Fruit fly (Drosophila melanogaster) whole organism, embryonic: ENCODE data around the gene CG14017.

Source experiments
- B-H1 ChIP-seq: fragments of 200-800 bp; sonication (Bioruptor generic); IDR thresholded peaks from 3 replicates; pipeline ENCODE4 v1.3.6; 2022; ENCODE audit warnings: missing biosample characterization, missing genetic modification characterization
- B-H2 ChIP-seq: fragments of 200-800 bp; sonication (Bioruptor generic); optimal IDR thresholded peaks from 2 replicates; lab custom pipeline; 2018; ENCODE audit warnings: missing biosample characterization, mild to moderate bottlenecking, missing genetic modification characterization
- CG11247 ChIP-seq: fragments of 200-800 bp; sonication (Bioruptor generic); IDR thresholded peaks from 2 replicates; pipeline ENCODE4 v1.3.6; 2022; ENCODE audit warnings: missing biosample characterization, missing genetic modification characterization
- CG12219 ChIP-seq: fragments of 200-800 bp; sonication (Bioruptor generic); optimal IDR thresholded peaks from 3 replicates; lab custom pipeline; 2018; ENCODE audit warnings: missing biosample characterization, mild to moderate bottlenecking, missing genetic modification characterization
- CG12769 ChIP-seq: fragments of 200-800 bp; sonication (Bioruptor generic); optimal IDR thresholded peaks from 2 replicates; lab custom pipeline; 2019; ENCODE audit warnings: missing biosample characterization, mild to moderate bottlenecking, missing genetic modification characterization, moderate library complexity
- CG13424 ChIP-seq: fragments of 200-800 bp; sonication (Bioruptor generic); optimal IDR thresholded peaks from 2 replicates; lab custom pipeline; 2019; ENCODE audit warnings: missing biosample characterization, mild to moderate bottlenecking, missing genetic modification characterization, moderate library complexity
- CG14014 ChIP-seq: fragments of 200-800 bp; sonication (Bioruptor generic); IDR thresholded peaks from 2 replicates; pipeline ENCODE4 v1.3.6; 2022; ENCODE audit warnings: missing biosample characterization, missing genetic modification characterization
- CG1529 ChIP-seq: fragments of 200-800 bp; sonication (Bioruptor generic); optimal IDR thresholded peaks from 3 replicates; lab custom pipeline; 2018; ENCODE audit warnings: missing biosample characterization, missing genetic modification characterization
- CG15479 ChIP-seq: fragments of 200-800 bp; sonication (Bioruptor generic); optimal IDR thresholded peaks from 3 replicates; lab custom pipeline; 2019; ENCODE audit warnings: missing biosample characterization, mild to moderate bottlenecking, missing genetic modification characterization, moderate library complexity
- CG15514 ChIP-seq: fragments of 200-800 bp; sonication (Bioruptor generic); optimal IDR thresholded peaks from 3 replicates; lab custom pipeline; 2017; ENCODE audit warnings: missing biosample characterization, missing genetic modification characterization, mild to moderate bottlenecking, moderate library complexity, missing genetic modification reagents
- CG1602 ChIP-seq: fragments of 200-800 bp; sonication (Bioruptor generic); optimal IDR thresholded peaks from 3 replicates; lab custom pipeline; 2016; ENCODE audit warnings: missing biosample characterization, missing genetic modification characterization
- CG16863 ChIP-seq: fragments of 200-800 bp; sonication (Bioruptor generic); optimal IDR thresholded peaks from 3 replicates; lab custom pipeline; 2016; ENCODE audit warnings: missing biosample characterization, missing genetic modification characterization
- CG17802 ChIP-seq: fragments of 200-800 bp; sonication (Bioruptor generic); optimal IDR thresholded peaks from 2 replicates; lab custom pipeline; 2018; ENCODE audit warnings: missing biosample characterization, mild to moderate bottlenecking, missing genetic modification characterization, moderate library complexity
- CG17829 ChIP-seq: fragments of 200-800 bp; optimal IDR thresholded peaks from 2 replicates; lab custom pipeline; 2019; ENCODE audit warnings: missing biosample characterization, mild to moderate bottlenecking, missing genetic modification characterization, moderate library complexity
- CG30020 ChIP-seq: fragments of 200-800 bp; optimal IDR thresholded peaks from 2 replicates; lab custom pipeline; 2019; ENCODE audit warnings: missing biosample characterization, mild to moderate bottlenecking, missing genetic modification characterization, moderate library complexity
- CG3407 ChIP-seq: fragments of 200-800 bp; sonication (Bioruptor generic); optimal IDR thresholded peaks from 2 replicates; lab custom pipeline; 2018; ENCODE audit warnings: missing biosample characterization, mild to moderate bottlenecking, missing genetic modification characterization
- CG3838 ChIP-seq: fragments of 200-800 bp; sonication (Bioruptor generic); optimal IDR thresholded peaks from 3 replicates; lab custom pipeline; 2016; ENCODE audit warnings: missing biosample characterization, missing genetic modification characterization
- CG6654 ChIP-seq: fragments of 200-800 bp; sonication (Bioruptor generic); optimal IDR thresholded peaks from 2 replicates; lab custom pipeline; 2017; ENCODE audit warnings: missing biosample characterization, mild to moderate bottlenecking, missing genetic modification characterization
- CG6765 ChIP-seq: fragments of 200-800 bp; sonication (Bioruptor generic); optimal IDR thresholded peaks from 3 replicates; lab custom pipeline; 2017; ENCODE audit warnings: missing biosample characterization, mild to moderate bottlenecking, missing genetic modification characterization
- CG6854 ChIP-seq: fragments of 200-800 bp; sonication (Bioruptor generic); optimal IDR thresholded peaks from 3 replicates; lab custom pipeline; 2017; ENCODE audit warnings: missing biosample characterization, mild to moderate bottlenecking, missing genetic modification characterization
- CG8089 ChIP-seq: fragments of 200-800 bp; sonication (Bioruptor generic); optimal IDR thresholded peaks from 3 replicates; lab custom pipeline; 2016; ENCODE audit warnings: missing biosample characterization, missing genetic modification characterization
- Dad ChIP-seq: fragments of 200-800 bp; sonication (Bioruptor generic); optimal IDR thresholded peaks from 3 replicates; lab custom pipeline; 2016; ENCODE audit warnings: missing biosample characterization, missing genetic modification characterization
- Dfd ChIP-seq, 2 experiments: fragments of >200 bp; optimal IDR thresholded peaks; 2 replicates each; lab custom pipeline; 2017; ENCODE audit warnings: missing biosample characterization in 2 of 2, missing genetic modification characterization in 2 of 2
- Dip3 ChIP-seq: fragments of 200-800 bp; sonication (Bioruptor generic); optimal IDR thresholded peaks from 3 replicates; lab custom pipeline; 2016; ENCODE audit warnings: missing biosample characterization, missing genetic modification characterization
- Drgx ChIP-seq: fragments of 200-800 bp; sonication (Bioruptor generic); IDR thresholded peaks from 2 replicates; pipeline ENCODE4 v1.3.6; 2022; ENCODE audit warnings: missing biosample characterization, missing genetic modification characterization
- HLH4C ChIP-seq: fragments of 200-800 bp; sonication (Bioruptor generic); IDR thresholded peaks from 3 replicates; pipeline ENCODE4 v1.3.6; 2022; ENCODE audit warnings: missing biosample characterization, missing genetic modification characterization; ENCODE audit not compliant: partially characterized antibody
- Nf-YC ChIP-seq: fragments of 200-800 bp; optimal IDR thresholded peaks from 3 replicates; lab custom pipeline; 2019; ENCODE audit warnings: missing biosample characterization, mild to moderate bottlenecking, missing genetic modification characterization, moderate library complexity
- Oli ChIP-seq: fragments of 200-800 bp; sonication (Bioruptor generic); optimal IDR thresholded peaks from 2 replicates; lab custom pipeline; 2018; ENCODE audit warnings: missing biosample characterization, mild to moderate bottlenecking, missing genetic modification characterization, moderate library complexity
- Scr ChIP-seq: fragments of 200-800 bp; sonication (Bioruptor generic); IDR thresholded peaks from 2 replicates; pipeline ENCODE4 v1.3.6; 2022; ENCODE audit warnings: missing biosample characterization, missing genetic modification characterization; ENCODE audit not compliant: partially characterized antibody
- YL-1 ChIP-seq: fragments of 200-800 bp; sonication (Bioruptor generic); optimal IDR thresholded peaks from 3 replicates; lab custom pipeline; 2017; ENCODE audit warnings: missing biosample characterization, mild to moderate bottlenecking, missing genetic modification characterization
- bigmax ChIP-seq: fragments of 200-800 bp; sonication (Bioruptor generic); optimal IDR thresholded peaks from 2 replicates; lab custom pipeline; 2018; ENCODE audit warnings: missing biosample characterization, mild to moderate bottlenecking, missing genetic modification characterization
- cg ChIP-seq: fragments of 200-800 bp; sonication (Bioruptor generic); optimal IDR thresholded peaks from 3 replicates; lab custom pipeline; 2019; ENCODE audit warnings: missing biosample characterization, mild to moderate bottlenecking, missing genetic modification characterization, moderate library complexity
- crc ChIP-seq: fragments of 200-800 bp; sonication (Bioruptor generic); optimal IDR thresholded peaks from 2 replicates; lab custom pipeline; 2016; ENCODE audit warnings: missing biosample characterization, missing genetic modification characterization
- dpn ChIP-seq, 2 experiments: fragments of 200-800 bp; sonication (Bioruptor generic); optimal IDR thresholded peaks; 3 replicates each; lab custom pipeline; 2016; ENCODE audit warnings: missing biosample characterization in 2 of 2, missing genetic modification characterization in 2 of 2
- emc ChIP-seq: fragments of 200-800 bp; sonication (Bioruptor generic); optimal IDR thresholded peaks from 2 replicates; lab custom pipeline; 2016; ENCODE audit warnings: missing biosample characterization, missing genetic modification characterization
- eve ChIP-seq, 2 experiments: fragments of >200 bp; optimal IDR thresholded peaks; 2 replicates each; lab custom pipeline; 2017; ENCODE audit warnings: missing biosample characterization in 2 of 2, missing genetic modification characterization in 2 of 2
- gcm2 ChIP-seq: fragments of 200-800 bp; sonication (Bioruptor generic); optimal IDR thresholded peaks from 2 replicates; lab custom pipeline; 2016; ENCODE audit warnings: missing biosample characterization, missing genetic modification characterization
- grn ChIP-seq: fragments of 200-800 bp; sonication (Bioruptor generic); optimal IDR thresholded peaks from 3 replicates; lab custom pipeline; 2017; ENCODE audit warnings: missing biosample characterization, missing genetic modification characterization
- gsb-n ChIP-seq: fragments of 200-800 bp; sonication (Bioruptor generic); optimal IDR thresholded peaks from 3 replicates; lab custom pipeline; 2018; ENCODE audit warnings: missing biosample characterization, mild to moderate bottlenecking, missing genetic modification characterization
- inv ChIP-seq: fragments of 200-800 bp; sonication (Bioruptor generic); IDR thresholded peaks from 2 replicates; pipeline ENCODE4 v1.3.6; 2022; ENCODE audit warnings: missing biosample characterization, missing genetic modification characterization; ENCODE audit not compliant: partially characterized antibody
- kni ChIP-seq: fragments of 200-800 bp; sonication (Bioruptor generic); optimal IDR thresholded peaks from 3 replicates; lab custom pipeline; 2017; ENCODE audit warnings: mild to moderate bottlenecking, missing biosample characterization, missing genetic modification reagents, missing genetic modification characterization
- lov ChIP-seq, 2 experiments: fragments of 200-800 bp in 1 of 2; fragments of >200 bp in 1 of 2; sonication (Bioruptor generic) in 1 of 2; IDR thresholded peaks in 1 of 2; optimal IDR thresholded peaks in 1 of 2; 2 replicates in 1 of 2; 3 replicates in 1 of 2; pipeline versions ENCODE4 v1.3.6 to Lab custom; 2017 to 2022; ENCODE audit warnings: missing biosample characterization in 1 of 2, missing genetic modification characterization in 1 of 2
- pnt ChIP-seq: fragments of 200-800 bp; sonication (Bioruptor generic); optimal IDR thresholded peaks from 3 replicates; lab custom pipeline; 2016; ENCODE audit warnings: missing biosample characterization, missing genetic modification characterization
- pros ChIP-seq: fragments of 200-800 bp; sonication (Bioruptor generic); optimal IDR thresholded peaks from 3 replicates; lab custom pipeline; 2019; ENCODE audit warnings: missing biosample characterization, mild to moderate bottlenecking, missing genetic modification characterization, moderate library complexity
- sens-2 ChIP-seq: fragments of 200-800 bp; sonication (Bioruptor generic); IDR thresholded peaks from 2 replicates; pipeline ENCODE4 v1.3.6; 2022; ENCODE audit warnings: missing biosample characterization, missing genetic modification characterization
- seq ChIP-seq: fragments of 200-800 bp; sonication (Bioruptor generic); IDR thresholded peaks from 2 replicates; pipeline ENCODE4 v1.3.6; 2022; ENCODE audit warnings: missing biosample characterization, missing genetic modification characterization
- slbo ChIP-seq: fragments of 200-800 bp; sonication (Bioruptor generic); IDR thresholded peaks from 2 replicates; pipeline ENCODE4 v1.3.6; 2022; ENCODE audit warnings: missing biosample characterization, missing genetic modification characterization
- sqz ChIP-seq: fragments of 200-800 bp; sonication (Bioruptor generic); optimal IDR thresholded peaks from 3 replicates; lab custom pipeline; 2018; ENCODE audit warnings: missing biosample characterization, mild to moderate bottlenecking, missing genetic modification characterization
- tap ChIP-seq: fragments of 200-800 bp; optimal IDR thresholded peaks from 3 replicates; lab custom pipeline; 2019; ENCODE audit warnings: missing biosample characterization, mild to moderate bottlenecking, missing genetic modification characterization, moderate library complexity
- yki ChIP-seq: fragments of >200 bp; optimal IDR thresholded peaks from 3 replicates; lab custom pipeline; 2018
- zen2 ChIP-seq: fragments of 200-800 bp; sonication (Bioruptor generic); IDR thresholded peaks from 3 replicates; pipeline ENCODE4 v1.3.6; 2022; ENCODE audit warnings: missing biosample characterization, missing genetic modification characterization; ENCODE audit not compliant: partially characterized antibody

CG14017 gene

DNA sequence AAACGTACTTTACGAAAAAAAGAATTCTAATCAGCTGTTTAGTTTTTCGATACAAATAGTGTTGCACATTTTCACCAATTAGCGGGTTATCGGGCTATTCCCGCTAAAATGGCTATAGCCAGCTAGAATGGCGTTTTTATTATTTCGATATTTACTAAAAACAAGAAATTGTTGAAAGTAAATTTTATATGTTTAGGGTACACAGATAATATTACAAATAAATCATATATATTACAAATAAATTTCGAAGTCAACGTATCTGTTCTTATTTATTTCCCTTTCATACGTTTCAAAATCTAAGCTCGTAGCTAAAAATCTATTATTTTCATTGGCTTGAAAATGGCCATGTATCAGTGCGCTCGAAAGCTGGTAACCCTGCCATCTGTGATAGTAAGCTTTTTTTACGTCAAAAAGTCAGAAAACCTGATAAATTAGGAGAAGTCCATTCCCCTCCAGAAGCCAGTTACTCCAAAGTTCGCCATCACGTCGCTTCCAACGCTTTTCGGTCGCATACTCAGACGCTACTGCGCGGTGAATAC lies 33.8 kb upstream of the CG14017 start, which contains the start of the genes CG7382 and cl (continued):
- no peak for TF ChIP-seq sens-2 (GFP tag; lab: Robert Waterston, UW)
- TF ChIP-seq CG16863 (GFP tag; lab: Kevin White, UChicago): no peak
- peak; percentile 65 for TF ChIP-seq Nf-YC
- TF ChIP-seq Drgx: no peak
- no peak for TF ChIP-seq CG6854 (GFP tag; lab: Kevin White, UChicago)
- no peak for TF ChIP-seq CG12219
- TF ChIP-seq sqz (GFP tag; lab: Kevin White, UChicago): peak; percentile 65
- TF ChIP-seq gsb-n (tag; lab: Kevin White, UChicago): no peak
- TF ChIP-seq Dip3 (GFP tag; lab: Kevin White, UChicago): no peak
- TF ChIP-seq Dad (GFP tag; lab: Kevin White, UChicago): no peak
- no peak for TF ChIP-seq CG6654 (GFP tag; lab: Kevin White, UChicago)
- TF ChIP-seq grn (GFP tag; lab: Kevin White, UChicago): no peak
- peak; percentile 42 for TF ChIP-seq CG30020 (tag; lab: Kevin White, UChicago)
- TF ChIP-seq zen2 (GFP tag; lab: Robert Waterston, UW): no peak
- TF ChIP-seq pros: no peak
- TF ChIP-seq gcm2 (GFP tag; lab: Kevin White, UChicago): no peak
- TF ChIP-seq CG12769 (tag; lab: Kevin White, UChicago): no peak
- TF ChIP-seq CG17802 (tag; lab: Kevin White, UChicago): no peak
- no peak for TF ChIP-seq YL-1 (GFP tag; lab: Kevin White, UChicago)
- TF ChIP-seq lov (optimal IDR thresholded peaks at IDR 0.05; lab: Kevin White, UChicago): no peak
- no peak for TF ChIP-seq lov (GFP tag; IDR thresholded peaks at IDR 0.05; lab: Robert Waterston, UW)
- TF ChIP-seq CG14014 (GFP tag; lab: Robert Waterston, UW): 0 out of 2 replicates have a peak, but pooled peaks have one; percentile 56
- no peak for TF ChIP-seq emc (GFP tag; lab: Kevin White, UChicago)
- no peak for TF ChIP-seq yki
- no peak for TF ChIP-seq inv (GFP tag; lab: Robert Waterston, UW)
- TF ChIP-seq Dfd (GFP tag; optimal IDR thresholded peaks at IDR 0.05; lab: Kevin White, UChicago): no peak
- no peak for TF ChIP-seq CG11247 (GFP tag; lab: Robert Waterston, UW)
- TF ChIP-seq CG13424 (tag; lab: Kevin White, UChicago): peak; percentile 73
- TF ChIP-seq HLH4C (GFP tag; lab: Robert Waterston, UW): no peak
- no peak for TF ChIP-seq bigmax (GFP tag; lab: Kevin White, UChicago)
- no peak for TF ChIP-seq Scr
- no peak for TF ChIP-seq seq (GFP tag; lab: Robert Waterston, UW)
- no peak for TF ChIP-seq pnt (GFP tag; lab: Kevin White, UChicago)
- TF ChIP-seq CG1602 (GFP tag; lab: Kevin White, UChicago): peak; percentile 12
- TF ChIP-seq CG6765: no peak
- no peak for TF ChIP-seq CG3838
- TF ChIP-seq CG8089 (GFP tag; lab: Kevin White, UChicago): no peak
- TF ChIP-seq eve (GFP tag; optimal IDR thresholded peaks at IDR 0.05; lab: Kevin White, UChicago): no peak
- TF ChIP-seq CG1529 (GFP tag; lab: Kevin White, UChicago): no peak
- peak; percentile 61 for TF ChIP-seq slbo (GFP tag; lab: Robert Waterston, UW)
- no peak for TF ChIP-seq crc (GFP tag; lab: Kevin White, UChicago)
- TF ChIP-seq dpn (GFP tag; optimal IDR thresholded peaks at IDR 0.05; lab: Kevin White, UChicago): peak in 1 of 2 experiments; percentile 57
- TF ChIP-seq CG15479 (GFP tag; lab: Kevin White, UChicago): no peak
- peak; percentile 72 for TF ChIP-seq CG17829 (tag; lab: Kevin White, UChicago)
- TF ChIP-seq B-H2 (GFP tag; lab: Kevin White, UChicago): peak; percentile 28
- no peak for TF ChIP-seq cg
- TF ChIP-seq kni (GFP tag; lab: Kevin White, UChicago): no peak
- no peak for TF ChIP-seq Oli (tag; lab: Kevin White, UChicago)
- TF ChIP-seq CG15514 (GFP tag; lab: Kevin White, UChicago): peak; percentile 41
- no peak for TF ChIP-seq B-H1 (GFP tag; lab: Robert Waterston, UW)
- no peak for TF ChIP-seq CG3407 (GFP tag; lab: Kevin White, UChicago)
- TF ChIP-seq tap (tag; lab: Kevin White, UChicago): no peak
